Fruit fly (Drosophila melanogaster) whole organism, wandering third instar larva: ENCODE measurements around the gene Kdsr.

Source experiments
- Vsx2 ChIP-seq: fragments of 200-300, 225-300 bp; sonication (Bioruptor generic); optimal IDR thresholded peaks from 2 replicates; lab custom pipeline; 2018; ENCODE audit warnings: missing biosample characterization, missing genetic modification characterization; ENCODE audit not compliant: partially characterized antibody
- fru ChIP-seq: fragments of 200-800 bp; sonication (Bioruptor generic); optimal IDR thresholded peaks from 3 replicates; lab custom pipeline; 2016; ENCODE audit warnings: missing biosample characterization, mild to moderate bottlenecking, missing genetic modification characterization
- h ChIP-seq: fragments of 200-800 bp; sonication (Bioruptor generic); optimal IDR thresholded peaks from 3 replicates; lab custom pipeline; 2016; ENCODE audit warnings: missing biosample characterization, mild to moderate bottlenecking, missing genetic modification characterization
- pan ChIP-seq: fragments of >200 bp; optimal IDR thresholded peaks from 2 replicates; lab custom pipeline; 2017

DNA sequence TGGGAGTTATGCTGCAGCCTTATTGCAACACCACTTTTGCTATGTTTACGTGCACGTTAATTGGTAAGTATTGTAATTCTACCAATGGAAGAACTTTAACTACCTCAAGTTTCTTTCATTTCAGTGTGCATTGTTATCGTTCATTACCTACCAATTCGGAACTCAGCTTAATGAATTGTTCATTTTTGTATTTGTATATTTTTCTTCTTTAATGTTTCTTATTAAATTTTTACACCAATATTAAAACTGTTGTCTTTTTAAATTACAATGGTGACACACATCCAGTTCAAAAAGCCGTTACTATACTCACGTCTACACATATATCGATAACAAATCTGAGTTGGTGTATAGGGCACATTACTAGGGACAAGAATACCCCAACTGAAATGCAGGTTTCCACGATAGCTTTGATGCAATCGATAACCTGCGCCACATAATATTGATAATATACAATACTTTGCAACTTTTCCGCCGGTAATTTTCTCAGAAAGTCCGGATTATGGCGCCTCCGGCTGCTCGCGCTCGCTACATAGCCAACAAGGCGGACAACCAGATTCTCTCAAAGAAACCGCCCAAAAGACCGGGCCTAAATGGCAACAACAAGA, 41.0 kb downstream of the Kdsr start, which contains the start of gene Alg9:
- TF ChIP-seq pan (lab: Kevin White, UChicago): no peak
- TF ChIP-seq fru (GFP tag; lab: Kevin White, UChicago): no peak
- no peak for TF ChIP-seq Vsx2 (GFP tag; lab: Kevin White, UChicago)
- no peak for TF ChIP-seq h (GFP tag; lab: Kevin White, UChicago)
